Worm (Caenorhabditis elegans): ENCODE measurements around the gene pho-10.

DNA sequence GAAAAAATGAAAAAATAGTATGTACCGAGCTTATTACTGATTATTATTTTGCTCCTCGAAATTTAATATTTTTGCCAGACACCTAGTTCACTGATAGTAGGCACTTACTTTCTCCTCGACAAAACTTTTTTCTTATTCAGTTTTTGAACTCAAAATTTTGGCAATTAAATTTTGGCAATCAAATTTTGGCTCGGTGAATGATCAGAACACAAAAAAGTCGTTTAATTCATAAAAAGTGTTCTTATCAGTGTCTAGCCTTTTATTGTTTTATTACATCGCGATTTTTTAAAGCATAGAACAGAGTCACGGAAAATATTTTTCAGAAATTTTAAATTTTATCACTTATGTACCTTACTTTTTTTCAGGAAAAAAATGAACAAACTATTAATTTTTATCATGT, 25.2 kb downstream of the pho-10 start:
- TF ChIP-seq nhr-237 (tag; optimal IDR thresholded peaks at IDR 0.05) (no peak), elt-3 (tag; optimal IDR thresholded peaks at IDR 0.05) (no peak), aly-2 (tag; optimal IDR thresholded peaks at IDR 0.05) (no peak), nhr-12 (tag; optimal IDR thresholded peaks at IDR 0.05) (no peak), ztf-4 (tag; optimal IDR thresholded peaks at IDR 0.05) (no peak), blmp-1 (tag; optimal IDR thresholded peaks at IDR 0.05; ENCODE audit: insufficient read depth) (no peak), nhr-77 (tag; optimal IDR thresholded peaks at IDR 0.05) (no peak), alr-1 (tag; optimal IDR thresholded peaks at IDR 0.05) (no peak), sem-4 (tag; optimal IDR thresholded peaks at IDR 0.05) (no peak), dmd-4 (tag; optimal IDR thresholded peaks at IDR 0.05) (no peak), mab-5 (tag; optimal IDR thresholded peaks at IDR 0.05) (no peak), R02D3.7 (tag; optimal IDR thresholded peaks at IDR 0.05) (no peak)

Measured in whole organism, L2 larva.